Worm (Caenorhabditis elegans) whole organism, L4 larva: ENCODE data around the gene str-103.

Source experiments
- D1046.2 ChIP-seq: fragments of 200-800 bp; sonication (Bioruptor generic); IDR thresholded peaks from 2 replicates; pipeline ENCODE4 v1.3.6; 2022; ENCODE audit warnings: missing genetic modification characterization, missing compliant biosample characterization
- F26F4.8 ChIP-seq: fragments of 200-800 bp; sonication (Bioruptor generic); conservative IDR thresholded peaks from 2 replicates; pipeline ENCODE4 v1.3.6; 2022; ENCODE audit warnings: missing genetic modification characterization, missing compliant biosample characterization
- F44E2.7 ChIP-seq: fragments of 200-800 bp; sonication (Bioruptor generic); IDR thresholded peaks from 2 replicates; pipeline ENCODE4 v2.1.2; 2022; ENCODE audit warnings: missing genetic modification characterization, missing compliant biosample characterization
- R02D3.7 ChIP-seq: fragments of 150-350 bp; sonication (generic microtip); optimal IDR thresholded peaks from 3 replicates; lab custom pipeline; 2014; ENCODE audit warnings: missing biosample characterization, missing genetic modification characterization
- ZK546.5 ChIP-seq, 2 experiments: sonication (generic microtip); optimal IDR thresholded peaks; 2 replicates each; lab custom pipeline; 2017; ENCODE audit warnings: missing biosample characterization in 2 of 2, missing genetic modification characterization in 2 of 2
- aha-1 ChIP-seq: fragments of 150-350 bp; peaks from one replicate; lab custom pipeline; 2014; ENCODE audit warnings: missing biosample characterization, missing genetic modification characterization
- aly-2 ChIP-seq: sonication (generic microtip); optimal IDR thresholded peaks from 2 replicates; lab custom pipeline; 2018; ENCODE audit warnings: missing biosample characterization, missing genetic modification characterization
- attf-4 ChIP-seq: sonication (generic microtip); optimal IDR thresholded peaks from 3 replicates; lab custom pipeline; 2017; ENCODE audit warnings: missing biosample characterization, missing genetic modification characterization
- ceh-44 ChIP-seq: fragments of 200-800 bp; sonication (Bioruptor generic); IDR thresholded peaks from 2 replicates; pipeline ENCODE4 v1.3.6; 2022; ENCODE audit warnings: missing genetic modification reagents, missing genetic modification characterization, missing compliant biosample characterization
- ceh-82 ChIP-seq: sonication (generic microtip); optimal IDR thresholded peaks from 2 replicates; lab custom pipeline; 2017; ENCODE audit warnings: missing biosample characterization, missing genetic modification characterization
- cey-2 ChIP-seq: sonication (generic microtip); optimal IDR thresholded peaks from 3 replicates; lab custom pipeline; 2017; ENCODE audit warnings: missing genetic modification characterization, mild to moderate bottlenecking, missing compliant biosample characterization, antibody characterized with exemption, borderline replicate concordance; ENCODE audit not compliant: insufficient read depth
- ctbp-1 ChIP-seq: fragments of 200-800 bp; sonication (Bioruptor generic); IDR thresholded peaks from 2 replicates; pipeline ENCODE4 v1.3.6; 2022; ENCODE audit warnings: missing genetic modification reagents, missing genetic modification characterization, missing compliant biosample characterization
- daf-12 ChIP-seq: fragments of 150-350 bp; optimal IDR thresholded peaks from 2 replicates; lab custom pipeline; 2014; ENCODE audit warnings: missing biosample characterization, missing genetic modification reagents, missing genetic modification characterization
- daf-16 ChIP-seq, 3 experiments: sonication (generic microtip); optimal IDR thresholded peaks; 2 replicates each; lab custom pipeline; 2016 to 2017; ENCODE audit warnings: missing genetic modification characterization in 3 of 3, missing genetic modification reagents in 3 of 3, mild to moderate bottlenecking in 2 of 3, missing compliant biosample characterization in 2 of 3, missing biosample characterization in 1 of 3, moderate library complexity in 1 of 3
- dmd-6 ChIP-seq: fragments of 200-800 bp; sonication (Bioruptor generic); IDR thresholded peaks from 2 replicates; pipeline ENCODE4 v1.3.6; 2022; ENCODE audit warnings: missing genetic modification reagents, missing genetic modification characterization, missing compliant biosample characterization
- duxl-1 ChIP-seq: sonication (generic microtip); optimal IDR thresholded peaks from 2 replicates; lab custom pipeline; 2016; ENCODE audit warnings: mild to moderate bottlenecking, missing genetic modification characterization, moderate library complexity, missing compliant biosample characterization; ENCODE audit not compliant: poor library complexity
- dve-1 ChIP-seq: sonication (generic microtip); optimal IDR thresholded peaks from 2 replicates; lab custom pipeline; 2017; ENCODE audit warnings: antibody characterized with exemption, mild to moderate bottlenecking, missing genetic modification characterization, missing compliant biosample characterization; ENCODE audit not compliant: insufficient read depth
- egl-27 ChIP-seq: sonication (generic microtip); optimal IDR thresholded peaks from 3 replicates; lab custom pipeline; 2017; ENCODE audit warnings: missing biosample characterization, missing genetic modification reagents, missing genetic modification characterization
- hlh-11 ChIP-seq: fragments of 200-800 bp; sonication (Bioruptor generic); optimal IDR thresholded peaks from 2 replicates; lab custom pipeline; 2018; ENCODE audit warnings: mild to moderate bottlenecking, missing genetic modification characterization, missing compliant biosample characterization
- hlh-30 ChIP-seq: sonication (generic microtip); optimal IDR thresholded peaks from 2 replicates; lab custom pipeline; 2017; ENCODE audit warnings: antibody characterized with exemption, mild to moderate bottlenecking, missing genetic modification characterization, missing compliant biosample characterization; ENCODE audit not compliant: insufficient read depth
- hmg-1.1 ChIP-seq: fragments of 200-800 bp; sonication (Bioruptor generic); IDR thresholded peaks from 2 replicates; pipeline ENCODE4 v1.3.6; 2022; ENCODE audit warnings: missing genetic modification reagents, missing genetic modification characterization, missing compliant biosample characterization
- jun-1 ChIP-seq: fragments of 150-350 bp; optimal IDR thresholded peaks from 2 replicates; lab custom pipeline; 2014; ENCODE audit warnings: missing biosample characterization, missing genetic modification reagents, missing genetic modification characterization
- lin-1 ChIP-seq: fragments of 200-800 bp; sonication (Bioruptor generic); IDR thresholded peaks from 2 replicates; pipeline ENCODE4 v1.3.6; 2022; ENCODE audit warnings: missing genetic modification reagents, missing genetic modification characterization, missing compliant biosample characterization
- lin-29 ChIP-seq: fragments of 200-800 bp; sonication (Bioruptor generic); IDR thresholded peaks from 2 replicates; pipeline ENCODE4 v1.3.6; 2022; ENCODE audit warnings: missing genetic modification reagents, missing genetic modification characterization, missing compliant biosample characterization
- lir-3 ChIP-seq: sonication (generic microtip); optimal IDR thresholded peaks from 2 replicates; lab custom pipeline; 2016; ENCODE audit warnings: mild to moderate bottlenecking, missing genetic modification characterization, missing compliant biosample characterization
- madf-5 ChIP-seq, 2 experiments: fragments of 200-800 bp; sonication (Bioruptor generic); IDR thresholded peaks; 2 replicates each; pipeline ENCODE4 v1.3.6; 2022; ENCODE audit warnings: missing compliant biosample characterization in 2 of 2, missing genetic modification characterization in 2 of 2
- mdl-1 ChIP-seq, 2 experiments: fragments of 150-350 bp in 1 of 2; sonication (generic microtip) in 1 of 2; optimal IDR thresholded peaks; 2 replicates each; lab custom pipeline; 2014 to 2017; ENCODE audit warnings: missing biosample characterization in 2 of 2, missing genetic modification characterization in 2 of 2
- mes-2 ChIP-seq: sonication (generic microtip); optimal IDR thresholded peaks from 2 replicates; lab custom pipeline; 2016; ENCODE audit warnings: missing genotype, mild to moderate bottlenecking, missing genetic modification characterization, missing compliant biosample characterization; ENCODE audit not compliant: poor library complexity, severe bottlenecking
- mxl-3 ChIP-seq: fragments of 200-800 bp; sonication (Bioruptor generic); optimal IDR thresholded peaks from 2 replicates; lab custom pipeline; 2018; ENCODE audit warnings: mild to moderate bottlenecking, missing genetic modification characterization, missing compliant biosample characterization
- nhr-11 ChIP-seq: fragments of 150-350 bp; optimal IDR thresholded peaks from 2 replicates; lab custom pipeline; 2014; ENCODE audit warnings: missing biosample characterization, missing genetic modification characterization
- nhr-41 ChIP-seq: fragments of 200-800 bp; sonication (Bioruptor generic); IDR thresholded peaks from 2 replicates; pipeline ENCODE4 v1.3.6; 2022; ENCODE audit warnings: missing genetic modification reagents, missing genetic modification characterization, missing compliant biosample characterization
- nhr-6 ChIP-seq: fragments of 150-350 bp; optimal IDR thresholded peaks from 2 replicates; lab custom pipeline; 2014; ENCODE audit warnings: missing biosample characterization, missing genetic modification characterization
- nhr-77 ChIP-seq: fragments of 150-350 bp; optimal IDR thresholded peaks from 2 replicates; lab custom pipeline; 2014; ENCODE audit warnings: missing biosample characterization, missing genetic modification characterization
- php-3 ChIP-seq: fragments of 200-800 bp; sonication (Bioruptor generic); IDR thresholded peaks from 2 replicates; pipeline ENCODE4 v1.3.6; 2022; ENCODE audit warnings: missing genetic modification reagents, missing genetic modification characterization, missing compliant biosample characterization
- pqm-1 ChIP-seq: sonication (generic microtip); optimal IDR thresholded peaks from 2 replicates; lab custom pipeline; 2017; ENCODE audit warnings: missing biosample characterization, missing genetic modification characterization
- sdz-12 ChIP-seq: fragments of 200-800 bp; sonication (Bioruptor generic); optimal IDR thresholded peaks from 2 replicates; lab custom pipeline; 2018; ENCODE audit warnings: mild to moderate bottlenecking, missing genetic modification characterization, missing compliant biosample characterization
- set-16 ChIP-seq: fragments of 200-800 bp; sonication (Bioruptor generic); IDR thresholded peaks from 2 replicates; pipeline ENCODE4 v1.3.6; 2022; ENCODE audit warnings: missing genetic modification reagents, missing genetic modification characterization, missing compliant biosample characterization
- snpc-1.2 ChIP-seq: fragments of 200-800 bp; sonication (Bioruptor generic); IDR thresholded peaks from 2 replicates; pipeline ENCODE4 v1.3.6; 2022; ENCODE audit warnings: missing genetic modification reagents, missing genetic modification characterization, missing compliant biosample characterization
- unc-130 ChIP-seq: sonication (generic microtip); optimal IDR thresholded peaks from 2 replicates; lab custom pipeline; 2016; ENCODE audit warnings: missing genetic modification reagents, missing genetic modification characterization, missing compliant biosample characterization
- unc-62 ChIP-seq, 3 experiments: fragments of 150-350 bp in 1 of 3; sonication (generic microtip); optimal IDR thresholded peaks in 2 of 3; peaks in 1 of 3; 1 replicate in 1 of 3; 2 replicates in 2 of 3; lab custom pipeline; 2014 to 2017; ENCODE audit warnings: missing biosample characterization in 3 of 3, missing genetic modification characterization in 3 of 3, missing genetic modification reagents in 3 of 3, missing genotype in 1 of 3
- vab-7 ChIP-seq: fragments of 200-800 bp; sonication (Bioruptor generic); IDR thresholded peaks from 2 replicates; pipeline ENCODE4 v1.3.6; 2022; ENCODE audit warnings: missing genetic modification reagents, missing genetic modification characterization, missing compliant biosample characterization
- zip-2 ChIP-seq: fragments of 150-350 bp; optimal IDR thresholded peaks from 2 replicates; lab custom pipeline; 2014; ENCODE audit warnings: missing biosample characterization, missing genetic modification characterization
- ztf-11 ChIP-seq: fragments of 150-350 bp; optimal IDR thresholded peaks from 2 replicates; lab custom pipeline; 2014; ENCODE audit warnings: missing biosample characterization, missing genetic modification characterization

str-103 gene

DNA sequence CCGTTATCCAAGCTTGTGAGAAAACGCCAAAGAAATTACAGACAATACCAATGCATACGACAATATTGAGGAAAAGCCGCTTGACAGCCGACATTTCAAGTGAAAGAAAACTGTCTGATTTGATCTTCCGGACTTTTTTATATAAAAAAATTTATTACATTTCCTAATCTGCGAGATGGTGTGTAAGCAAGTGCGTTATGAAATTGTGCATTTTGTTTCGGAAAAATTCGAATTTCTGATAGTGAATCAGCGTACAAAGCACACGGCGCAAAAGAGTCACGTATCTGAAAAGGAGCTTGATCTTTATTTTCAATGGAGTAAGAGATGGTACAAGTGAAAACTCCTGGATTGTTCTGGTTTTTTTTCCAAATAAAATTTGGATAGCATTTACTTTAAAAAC is 22.6 kb upstream of the str-103 start, which contains the start of gene clc-32:
TSS of gene clc-32 (minus strand) at position 101 of the 400 bp plus-strand sequence.
- no peak for TF ChIP-seq hlh-30 (tag; lab: Kevin White, UChicago)
- no peak for TF ChIP-seq pqm-1 (tag; lab: Kevin White, UChicago)
- TF ChIP-seq nhr-77, result no peak
- TF ChIP-seq php-3 (GFP tag; lab: Robert Waterston, UW), result no peak
- no peak for TF ChIP-seq daf-12 (tag; lab: Kevin White, UChicago)
- no peak for TF ChIP-seq cey-2 (tag; lab: Kevin White, UChicago)
- no peak for TF ChIP-seq set-16 (GFP tag; lab: Robert Waterston, UW)
- TF ChIP-seq jun-1 (tag; lab: Kevin White, UChicago), result no peak
- TF ChIP-seq nhr-41 (GFP tag; lab: Robert Waterston, UW), result no peak
- TF ChIP-seq ztf-11 (tag; lab: Kevin White, UChicago), result no peak
- TF ChIP-seq mdl-1 (tag; optimal IDR thresholded peaks at IDR 0.05; lab: Kevin White, UChicago), result no peak
- no peak for TF ChIP-seq egl-27
- TF ChIP-seq vab-7 (GFP tag; lab: Robert Waterston, UW), result no peak

DNA sequence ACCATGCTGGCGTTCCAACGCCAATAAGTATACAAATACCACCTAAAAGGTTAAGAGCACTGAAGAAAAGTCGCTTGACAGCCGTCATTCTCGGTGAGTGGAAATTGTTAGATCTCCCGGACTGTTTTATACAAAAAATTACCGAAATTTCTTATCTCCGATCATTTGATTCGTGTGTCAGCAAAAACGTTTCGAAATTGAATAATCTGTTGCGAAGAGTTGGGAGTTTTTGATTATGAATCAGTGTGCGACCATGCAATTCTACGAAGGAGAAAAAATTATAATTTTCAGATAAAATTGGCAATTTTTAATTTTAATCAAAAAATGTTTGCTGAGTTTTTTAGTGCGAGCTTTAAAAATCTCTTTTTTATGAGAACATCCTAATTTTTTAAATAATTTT is 21.0 kb upstream of the str-103 start, which contains the start of gene clc-11:
TSS of gene clc-11 (minus strand) at position 101 of the 400 bp plus-strand sequence.
- no peak for TF ChIP-seq aha-1 (tag; lab: Kevin White, UChicago)
- no peak for TF ChIP-seq duxl-1
- TF ChIP-seq sdz-12 (GFP tag; lab: Kevin White, UChicago), result no peak
- TF ChIP-seq dve-1 (tag; lab: Kevin White, UChicago), result no peak
- TF ChIP-seq F26F4.8 (GFP tag; lab: Robert Waterston, UW), result no peak
- TF ChIP-seq R02D3.7 (tag; lab: Kevin White, UChicago), result no peak
- no peak for TF ChIP-seq hmg-1.1 (GFP tag; lab: Robert Waterston, UW)
- TF ChIP-seq aly-2 (tag; lab: Kevin White, UChicago), result no peak
- TF ChIP-seq ceh-44 (GFP tag; lab: Robert Waterston, UW), result no peak
- TF ChIP-seq lin-1 (GFP tag; lab: Robert Waterston, UW), result no peak
- no peak for TF ChIP-seq hlh-11 (tag; lab: Kevin White, UChicago)
- TF ChIP-seq F44E2.7 (GFP tag; lab: Robert Waterston, UW), result no peak
- TF ChIP-seq mes-2 (tag; lab: Kevin White, UChicago), result no peak
- no peak for TF ChIP-seq lin-29 (GFP tag; lab: Robert Waterston, UW)
- no peak for TF ChIP-seq nhr-11 (tag; lab: Kevin White, UChicago)
- TF ChIP-seq lir-3 (tag; lab: Kevin White, UChicago), result no peak
- no peak for TF ChIP-seq php-3 (GFP tag; lab: Robert Waterston, UW)
- TF ChIP-seq nhr-6, result no peak

ce11 chrV:16137043-16137442 is 18.5 kb upstream of the str-103 start, which contains the start of gene F44G3.7:
Gene F44G3.7, minus strand, starts transcription at chrV:16137143.
- TF ChIP-seq duxl-1 (no peak), mxl-3 (GFP tag; lab: Kevin White, UChicago) (no peak), D1046.2 (no peak), snpc-1.2 (no peak), ctbp-1 (no peak), mes-2 (tag; lab: Kevin White, UChicago) (no peak), unc-62 (GFP tag; optimal IDR thresholded peaks at IDR 0.05 in 1 of 2; lab: Kevin White, UChicago) (no peak), unc-62 (tag; optimal IDR thresholded peaks at IDR 0.05; lab: Kevin White, UChicago) (no peak), unc-130 (GFP tag; lab: Kevin White, UChicago) (no peak), ceh-82 (tag; lab: Kevin White, UChicago) (no peak), R02D3.7 (tag; lab: Kevin White, UChicago) (no peak), daf-16 (GFP tag; optimal IDR thresholded peaks at IDR 0.05; lab: Kevin White, UChicago) (no peak), daf-16 (tag; optimal IDR thresholded peaks at IDR 0.05; lab: Kevin White, UChicago) (no peak), dmd-6 (GFP tag; lab: Robert Waterston, UW) (no peak), attf-4 (no peak), lin-29 (GFP tag; lab: Robert Waterston, UW) (no peak), aha-1 (tag; lab: Kevin White, UChicago) (no peak), ZK546.5 (tag; optimal IDR thresholded peaks at IDR 0.05; lab: Kevin White, UChicago) (no peak), nhr-41 (GFP tag; lab: Robert Waterston, UW) (no peak), madf-5 (GFP tag; IDR thresholded peaks at IDR 0.05; lab: Robert Waterston, UW) (no peak), zip-2 (tag; lab: Kevin White, UChicago) (no peak), dve-1 (tag; lab: Kevin White, UChicago) (no peak)
